Worm (Caenorhabditis elegans) whole organism, young adult: ENCODE measurements around the gene nspg-3.

ENCODE experiments used
- B0261.1 ChIP-seq: sonication (generic microtip); optimal IDR thresholded peaks from 2 replicates; lab custom pipeline; 2016; ENCODE audit warnings: mild to moderate bottlenecking, missing genetic modification characterization, moderate library complexity, missing compliant biosample characterization
- B0336.3 ChIP-seq: fragments of 200-800 bp; sonication (Bioruptor generic); IDR thresholded peaks from 2 replicates; pipeline ENCODE4 v1.3.6; 2022; ENCODE audit warnings: missing genetic modification characterization, missing compliant biosample characterization
- C06A6.2 ChIP-seq: fragments of 200-800 bp; sonication (Bioruptor generic); conservative IDR thresholded peaks from 2 replicates; pipeline ENCODE4 v1.3.6; 2022; ENCODE audit warnings: missing genetic modification characterization, missing compliant biosample characterization
- C17E4.6 ChIP-seq: fragments of 200-800 bp; sonication (Bioruptor generic); IDR thresholded peaks from 2 replicates; pipeline ENCODE4 v1.3.6; 2022; ENCODE audit warnings: missing genetic modification reagents, missing genetic modification characterization, missing compliant biosample characterization
- F22D6.2 ChIP-seq: sonication (generic microtip); optimal IDR thresholded peaks from 2 replicates; lab custom pipeline; 2016; ENCODE audit warnings: mild to moderate bottlenecking, missing genetic modification characterization, missing compliant biosample characterization
- F23B12.7 ChIP-seq: sonication (generic microtip); optimal IDR thresholded peaks from 2 replicates; lab custom pipeline; 2017; ENCODE audit warnings: missing genetic modification characterization, mild to moderate bottlenecking, missing compliant biosample characterization, antibody characterized with exemption, moderate library complexity; ENCODE audit not compliant: insufficient read depth
- F33H1.4 ChIP-seq: fragments of 200-800 bp; sonication (Bioruptor generic); IDR thresholded peaks from 2 replicates; pipeline ENCODE4 v1.3.6; 2022; ENCODE audit warnings: missing genetic modification reagents, missing genetic modification characterization, missing compliant biosample characterization
- K11D2.4 ChIP-seq: fragments of 200-800 bp; sonication (Bioruptor generic); IDR thresholded peaks from 2 replicates; pipeline ENCODE4 v1.3.6; 2022; ENCODE audit warnings: missing genetic modification reagents, missing genetic modification characterization, missing compliant biosample characterization
- K12H6.12 ChIP-seq: fragments of 200-800 bp; sonication (Bioruptor generic); optimal IDR thresholded peaks from 2 replicates; lab custom pipeline; 2018; ENCODE audit warnings: mild to moderate bottlenecking, missing genetic modification characterization, missing compliant biosample characterization
- T07F8.4 ChIP-seq: sonication (generic microtip); optimal IDR thresholded peaks from 2 replicates; lab custom pipeline; 2016; ENCODE audit warnings: mild to moderate bottlenecking, missing genetic modification characterization, moderate library complexity, missing compliant biosample characterization
- aptf-3 ChIP-seq: fragments of 200-800 bp; sonication (Bioruptor generic); IDR thresholded peaks from 2 replicates; pipeline ENCODE4 v1.3.6; 2022; ENCODE audit warnings: missing genetic modification characterization, missing compliant biosample characterization
- atf-7 ChIP-seq: sonication (generic microtip); optimal IDR thresholded peaks from 2 replicates; lab custom pipeline; 2017; ENCODE audit warnings: mild to moderate bottlenecking, missing genetic modification characterization, missing compliant biosample characterization
- athp-1 ChIP-seq: sonication (generic microtip); optimal IDR thresholded peaks from 2 replicates; lab custom pipeline; 2017; ENCODE audit warnings: mild to moderate bottlenecking, missing genetic modification characterization, missing compliant biosample characterization
- attf-3 ChIP-seq: fragments of 200-800 bp; sonication (Bioruptor generic); conservative IDR thresholded peaks from 2 replicates; pipeline ENCODE4 v1.3.6; 2022; ENCODE audit warnings: missing genetic modification reagents, missing genetic modification characterization, missing compliant biosample characterization
- cebp-1 ChIP-seq, 2 experiments: fragments of 200-800 bp in 1 of 2; sonication (Bioruptor generic) in 1 of 2; sonication (generic microtip) in 1 of 2; IDR thresholded peaks in 1 of 2; optimal IDR thresholded peaks in 1 of 2; 2 replicates each; pipeline versions ENCODE4 v1.3.6 to Lab custom; 2017 to 2022; ENCODE audit warnings: missing compliant biosample characterization in 2 of 2, missing genetic modification characterization in 2 of 2, mild to moderate bottlenecking in 1 of 2, missing genetic modification reagents in 1 of 2, moderate library complexity in 1 of 2
- cebp-2 ChIP-seq: fragments of 200-800 bp; sonication (Bioruptor generic); IDR thresholded peaks from 2 replicates; pipeline ENCODE4 v1.3.6; 2022; ENCODE audit warnings: missing genetic modification characterization, missing compliant biosample characterization
- ceh-100 ChIP-seq: fragments of 200-800 bp; sonication (Bioruptor generic); IDR thresholded peaks from 2 replicates; pipeline ENCODE4 v1.3.6; 2022; ENCODE audit warnings: missing genetic modification reagents, missing genetic modification characterization, missing compliant biosample characterization
- chd-7 ChIP-seq: sonication (generic microtip); optimal IDR thresholded peaks from 2 replicates; lab custom pipeline; 2016; ENCODE audit warnings: mild to moderate bottlenecking, missing genetic modification characterization, moderate library complexity, missing compliant biosample characterization
- die-1 ChIP-seq: sonication (generic microtip); optimal IDR thresholded peaks from 2 replicates; lab custom pipeline; 2016; ENCODE audit warnings: missing genotype, mild to moderate bottlenecking, missing genetic modification characterization, missing compliant biosample characterization
- dox-1 ChIP-seq: fragments of 200-800 bp; sonication (Bioruptor generic); IDR thresholded peaks from 2 replicates; pipeline ENCODE4 v1.3.6; 2022; ENCODE audit warnings: missing genetic modification reagents, missing genetic modification characterization, missing compliant biosample characterization
- efl-1 ChIP-seq: fragments of 150-350 bp; optimal IDR thresholded peaks from 2 replicates; lab custom pipeline; 2014; ENCODE audit warnings: missing biosample characterization, missing genetic modification reagents, missing genetic modification characterization
- ekl-4 ChIP-seq: fragments of 200-800 bp; sonication (Bioruptor generic); IDR thresholded peaks from 2 replicates; pipeline ENCODE4 v1.3.6; 2022; ENCODE audit warnings: missing genetic modification reagents, missing genetic modification characterization, missing compliant biosample characterization
- gei-17 ChIP-seq: fragments of 200-800 bp; sonication (Bioruptor generic); optimal IDR thresholded peaks from 2 replicates; lab custom pipeline; 2018; ENCODE audit warnings: mild to moderate bottlenecking, missing genetic modification characterization, missing compliant biosample characterization
- him-1 ChIP-seq: sonication (generic microtip); optimal IDR thresholded peaks from 2 replicates; lab custom pipeline; 2016; ENCODE audit warnings: missing genotype, missing genetic modification reagents, missing genetic modification characterization, missing compliant biosample characterization
- hmg-1.2 ChIP-seq: fragments of 200-800 bp; sonication (Bioruptor generic); IDR thresholded peaks from 2 replicates; pipeline ENCODE4 v1.3.6; 2022; ENCODE audit warnings: missing genetic modification reagents, missing genetic modification characterization, missing compliant biosample characterization
- hsf-1 ChIP-seq: fragments of 200-800 bp; sonication (Bioruptor generic); IDR thresholded peaks from 2 replicates; pipeline ENCODE4 v1.3.6; 2022; ENCODE audit warnings: missing genetic modification reagents, missing genetic modification characterization, missing compliant biosample characterization
- lag-1 ChIP-seq: fragments of 200-800 bp; sonication (Bioruptor generic); IDR thresholded peaks from 2 replicates; pipeline ENCODE4 v1.3.6; 2022; ENCODE audit warnings: missing genetic modification reagents, missing genetic modification characterization, missing compliant biosample characterization
- let-607 ChIP-seq, 2 experiments: fragments of 200-800 bp in 1 of 2; sonication (Bioruptor generic) in 1 of 2; sonication (generic microtip) in 1 of 2; optimal IDR thresholded peaks; 2 replicates each; lab custom pipeline; 2016 to 2018; ENCODE audit warnings: mild to moderate bottlenecking in 2 of 2, missing compliant biosample characterization in 2 of 2, missing genetic modification characterization in 2 of 2, moderate library complexity in 2 of 2, missing genotype in 1 of 2
- lin-35 ChIP-seq, 3 experiments: fragments of 150-350 bp in 2 of 3; sonication (generic microtip) in 1 of 3; optimal IDR thresholded peaks; 2 replicates each; lab custom pipeline; 2014 to 2018; ENCODE audit warnings: missing biosample characterization in 3 of 3, missing genetic modification characterization in 3 of 3, missing genetic modification reagents in 3 of 3
- lir-1 ChIP-seq: fragments of 200-800 bp; sonication (Bioruptor generic); conservative IDR thresholded peaks from 2 replicates; pipeline ENCODE4 v1.3.6; 2022; ENCODE audit warnings: missing genetic modification reagents, missing genetic modification characterization, missing compliant biosample characterization
- madf-6 ChIP-seq: fragments of 200-800 bp; sonication (Bioruptor generic); IDR thresholded peaks from 2 replicates; pipeline ENCODE4 v1.3.6; 2022; ENCODE audit warnings: missing genetic modification reagents, missing genetic modification characterization, missing compliant biosample characterization
- madf-8 ChIP-seq: fragments of 200-800 bp; sonication (Bioruptor generic); conservative IDR thresholded peaks from 2 replicates; pipeline ENCODE4 v1.3.6; 2022; ENCODE audit warnings: missing genetic modification reagents, missing genetic modification characterization, missing compliant biosample characterization
- mcd-1 ChIP-seq: fragments of 200-800 bp; sonication (Bioruptor generic); IDR thresholded peaks from 2 replicates; pipeline ENCODE4 v1.3.6; 2022; ENCODE audit warnings: missing genetic modification reagents, missing genetic modification characterization, missing compliant biosample characterization
- nfyb-1 ChIP-seq: fragments of 200-800 bp; sonication (Bioruptor generic); IDR thresholded peaks from 2 replicates; pipeline ENCODE4 v1.3.6; 2022; ENCODE audit warnings: missing genetic modification reagents, missing genetic modification characterization, missing compliant biosample characterization
- nhr-179 ChIP-seq: sonication (generic microtip); optimal IDR thresholded peaks from 2 replicates; lab custom pipeline; 2016; ENCODE audit warnings: mild to moderate bottlenecking, missing genetic modification characterization, missing compliant biosample characterization
- nhr-80 ChIP-seq: sonication (generic microtip); optimal IDR thresholded peaks from 2 replicates; lab custom pipeline; 2016; ENCODE audit warnings: missing genetic modification characterization, missing compliant biosample characterization
- nhr-90 ChIP-seq: sonication (generic microtip); optimal IDR thresholded peaks from 2 replicates; lab custom pipeline; 2016; ENCODE audit warnings: missing genotype, mild to moderate bottlenecking, missing genetic modification characterization, missing compliant biosample characterization
- pha-4 ChIP-seq: fragments of 150-350 bp; sonication (generic microtip); optimal IDR thresholded peaks from 2 replicates; lab custom pipeline; 2014; ENCODE audit warnings: missing biosample characterization, missing genetic modification reagents, missing genetic modification characterization
- rcor-1 ChIP-seq: fragments of 200-800 bp; sonication (Bioruptor generic); IDR thresholded peaks from 2 replicates; pipeline ENCODE4 v1.3.6; 2022; ENCODE audit warnings: missing genetic modification reagents, missing genetic modification characterization, missing compliant biosample characterization
- repo-1 ChIP-seq: sonication (generic microtip); optimal IDR thresholded peaks from 2 replicates; lab custom pipeline; 2017; ENCODE audit warnings: mild to moderate bottlenecking, missing genetic modification characterization, missing compliant biosample characterization
- snpc-1.3 ChIP-seq: sonication (generic microtip); optimal IDR thresholded peaks from 2 replicates; lab custom pipeline; 2017; ENCODE audit warnings: missing genetic modification characterization, mild to moderate bottlenecking, missing compliant biosample characterization, antibody characterized with exemption, moderate library complexity, missing genotype, missing genetic modification reagents; ENCODE audit not compliant: insufficient read depth
- snpc-4 ChIP-seq, 5 experiments: fragments of 150-350 bp in 1 of 5; sonication (generic microtip) in 4 of 5; optimal IDR thresholded peaks; 2 replicates each; lab custom pipeline; 2014 to 2018; ENCODE audit warnings: missing genetic modification characterization in 5 of 5, missing biosample characterization in 3 of 5, antibody characterized with exemption in 2 of 5, mild to moderate bottlenecking in 2 of 5, missing compliant biosample characterization in 2 of 5, missing genotype in 2 of 5, moderate library complexity in 2 of 5, missing genetic modification reagents in 1 of 5
- unc-130 ChIP-seq: sonication (generic microtip); optimal IDR thresholded peaks from 2 replicates; lab custom pipeline; 2016; ENCODE audit warnings: missing genetic modification reagents, missing genetic modification characterization, missing compliant biosample characterization
- xnd-1 ChIP-seq: sonication (generic microtip); optimal IDR thresholded peaks from 2 replicates; lab custom pipeline; 2016; ENCODE audit warnings: missing genotype, missing genetic modification reagents, missing genetic modification characterization, missing compliant biosample characterization
- ztf-18 ChIP-seq: sonication (generic microtip); optimal IDR thresholded peaks from 2 replicates; lab custom pipeline; 2016; ENCODE audit warnings: missing genotype, mild to moderate bottlenecking, missing genetic modification characterization, missing compliant biosample characterization

Gene nspg-3

ce11 chrII:6047639-6048159 is 43.9 kb upstream of the nspg-3 start, which contains the start of the genes R12C12.6 and ran-5 (continued):
- TF ChIP-seq let-607 (tag; optimal IDR thresholded peaks at IDR 0.05; lab: Kevin White, UChicago) (peak in 1 of 2 experiments; percentile 69), madf-6 (GFP tag; lab: Robert Waterston, UW) (peak; percentile 84), B0261.1 (tag; lab: Kevin White, UChicago) (no peak), C06A6.2 (GFP tag; lab: Robert Waterston, UW) (peak; percentile 50; the same call in 1 of the 2 replicates), hsf-1 (GFP tag; lab: Robert Waterston, UW) (0 out of 2 replicates have a peak, but pooled peaks have one; percentile 38), nhr-90 (tag; lab: Kevin White, UChicago) (no peak), gei-17 (GFP tag; lab: Kevin White, UChicago) (peak; percentile 17), B0336.3 (GFP tag; lab: Robert Waterston, UW) (peak; percentile 65; the same call in 1 of the 2 replicates), pha-4 (tag; lab: Kevin White, UChicago) (peak; percentile 72), F33H1.4 (GFP tag; lab: Robert Waterston, UW) (peak; percentile 56; the same call in 1 of the 2 replicates), attf-3 (GFP tag; lab: Robert Waterston, UW) (peak; percentile 62; the same call in 1 of the 2 replicates), repo-1 (tag; lab: Kevin White, UChicago) (peak; percentile 73), K11D2.4 (GFP tag; lab: Robert Waterston, UW) (peak; percentile 79), ekl-4 (GFP tag; lab: Robert Waterston, UW) (peak; percentile 77), nhr-80 (tag; lab: Kevin White, UChicago) (peak; percentile 46), dox-1 (GFP tag; lab: Robert Waterston, UW) (peak; percentile 88; the same call in 1 of the 2 replicates), cebp-1 (GFP tag; IDR thresholded peaks at IDR 0.05; lab: Robert Waterston, UW) (no peak), cebp-1 (tag; optimal IDR thresholded peaks at IDR 0.05; lab: Kevin White, UChicago) (peak; percentile 80), aptf-3 (GFP tag; lab: Robert Waterston, UW) (no peak), lag-1 (GFP tag; lab: Robert Waterston, UW) (no peak), ceh-100 (GFP tag; lab: Robert Waterston, UW) (peak; percentile 70; the same call in 1 of the 2 replicates), atf-7 (tag; lab: Kevin White, UChicago) (peak; percentile 48), snpc-1.3 (tag; lab: Kevin White, UChicago) (peak; percentile 11), unc-130 (peak; percentile 11), cebp-2 (0 out of 2 replicates have a peak, but pooled peaks have one; percentile 68), die-1 (tag; lab: Kevin White, UChicago) (no peak), efl-1 (GFP tag; lab: Kevin White, UChicago) (peak; percentile 11), snpc-4 (GFP tag; optimal IDR thresholded peaks at IDR 0.05; lab: Kevin White, UChicago) (peak; percentile 41), snpc-4 (tag; optimal IDR thresholded peaks at IDR 0.05; lab: Kevin White, UChicago) (peak in 2 of 4 experiments; percentile 74 to 78), ztf-18 (tag; lab: Kevin White, UChicago) (peak; percentile 98), F22D6.2 (tag; lab: Kevin White, UChicago) (peak; percentile 55), athp-1 (tag; lab: Kevin White, UChicago) (peak; percentile 0), K12H6.12 (peak; percentile 23), mcd-1 (GFP tag; lab: Robert Waterston, UW) (peak; percentile 84), hmg-1.2 (GFP tag; lab: Robert Waterston, UW) (peak; percentile 47; the same call in 1 of the 2 replicates), chd-7 (tag; lab: Kevin White, UChicago) (peak; percentile 21), lin-35 (GFP tag; optimal IDR thresholded peaks at IDR 0.05; lab: Kevin White, UChicago) (peak in 1 of 3 experiments; percentile 82), nhr-179 (tag; lab: Kevin White, UChicago) (no peak), nfyb-1 (GFP tag; lab: Robert Waterston, UW) (peak; percentile 70; the same call in 1 of the 2 replicates), T07F8.4 (tag; lab: Kevin White, UChicago) (no peak), him-1 (tag; lab: Kevin White, UChicago) (peak; percentile 41), C17E4.6 (GFP tag; lab: Robert Waterston, UW) (peak; percentile 38; the same call in 1 of the 2 replicates), lir-1 (GFP tag; lab: Robert Waterston, UW) (peak; percentile 62), rcor-1 (GFP tag; lab: Robert Waterston, UW) (peak; percentile 69), madf-8 (peak; percentile 61; the same call in 1 of the 2 replicates), xnd-1 (peak; percentile 66), F23B12.7 (tag; lab: Kevin White, UChicago) (peak; percentile 32)
